Worm (Caenorhabditis elegans) whole organism, midembryonic: Measurements from ENCODE around the gene K01H12.4.

Experiments
- T22C8.4 ChIP-seq: fragments of 200-800 bp; sonication (Bioruptor generic); IDR thresholded peaks from 2 replicates; pipeline ENCODE4 v1.3.6; 2022; ENCODE audit warnings: missing genetic modification characterization, missing compliant biosample characterization
- cog-1 ChIP-seq: sonication (generic microtip); optimal IDR thresholded peaks from 2 replicates; lab custom pipeline; 2016; ENCODE audit warnings: missing genetic modification characterization, missing compliant biosample characterization
- flt-1 ChIP-seq: fragments of 200-800 bp; sonication (Bioruptor generic); IDR thresholded peaks from 2 replicates; pipeline ENCODE4 v1.3.6; 2022; ENCODE audit warnings: missing genetic modification characterization, missing compliant biosample characterization
- klf-2 ChIP-seq: fragments of 200-800 bp; sonication (Bioruptor generic); conservative IDR thresholded peaks from 2 replicates; pipeline ENCODE4 v1.3.6; 2022; ENCODE audit warnings: missing genetic modification reagents, missing genetic modification characterization, missing compliant biosample characterization
- med-1 ChIP-seq: sonication (generic microtip); optimal IDR thresholded peaks from 2 replicates; lab custom pipeline; 2017; ENCODE audit warnings: missing genetic modification characterization, mild to moderate bottlenecking, missing compliant biosample characterization, antibody characterized with exemption, missing genetic modification reagents; ENCODE audit not compliant: insufficient read depth
- ref-1 ChIP-seq: fragments of 200-800 bp; sonication (Bioruptor generic); conservative IDR thresholded peaks from 2 replicates; pipeline ENCODE4 v1.3.6; 2022; ENCODE audit warnings: missing genetic modification reagents, missing genetic modification characterization, missing compliant biosample characterization
- tab-1 ChIP-seq: fragments of 200-800 bp; sonication (Bioruptor generic); IDR thresholded peaks from 2 replicates; pipeline ENCODE4 v1.3.6; 2022; ENCODE audit warnings: missing genetic modification characterization, missing compliant biosample characterization
- ztf-23 ChIP-seq: fragments of 200-800 bp; sonication (Bioruptor generic); IDR thresholded peaks from 2 replicates; pipeline ENCODE4 v1.3.6; 2022; ENCODE audit warnings: missing genetic modification reagents, missing genetic modification characterization, missing compliant biosample characterization
- ztf-29 ChIP-seq: fragments of 200-800 bp; sonication (Bioruptor generic); IDR thresholded peaks from 2 replicates; pipeline ENCODE4 v1.3.6; 2022; ENCODE audit warnings: missing genetic modification reagents, missing genetic modification characterization, missing compliant biosample characterization

Gene K01H12.4

DNA sequence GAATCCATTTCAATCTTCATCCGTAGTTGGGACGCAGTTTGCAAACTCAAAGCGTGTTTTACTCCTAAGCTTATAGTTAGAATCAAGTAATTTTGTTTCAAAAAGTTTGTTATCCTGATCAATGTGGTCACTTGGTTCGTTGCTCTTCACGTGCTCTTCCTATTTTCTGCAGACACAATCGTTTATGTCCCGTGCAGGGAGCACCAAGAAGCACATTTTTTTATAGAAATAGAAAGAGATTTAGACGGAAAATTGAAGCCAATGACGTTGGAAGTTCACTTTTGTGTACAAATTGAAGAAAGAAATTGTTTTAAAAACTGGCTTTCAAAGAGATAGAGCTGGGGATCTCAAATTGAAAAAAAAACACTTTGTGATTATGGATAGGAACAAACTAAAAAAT, 48.9 kb downstream of the K01H12.4 start:
- TF ChIP-seq klf-2 (GFP tag; lab: Robert Waterston, UW), result no peak
- TF ChIP-seq T22C8.4, result no peak
- no peak for TF ChIP-seq ref-1 (GFP tag; lab: Robert Waterston, UW)
- TF ChIP-seq cog-1 (tag; lab: Kevin White, UChicago), result no peak
- TF ChIP-seq ztf-23 (GFP tag; lab: Robert Waterston, UW), result no peak
- TF ChIP-seq flt-1 (GFP tag; lab: Robert Waterston, UW), result no peak
- TF ChIP-seq tab-1 (GFP tag; lab: Robert Waterston, UW), result no peak
- TF ChIP-seq ztf-29 (GFP tag; lab: Robert Waterston, UW), result no peak
- TF ChIP-seq med-1 (GFP tag; lab: Kevin White, UChicago), result no peak

DNA sequence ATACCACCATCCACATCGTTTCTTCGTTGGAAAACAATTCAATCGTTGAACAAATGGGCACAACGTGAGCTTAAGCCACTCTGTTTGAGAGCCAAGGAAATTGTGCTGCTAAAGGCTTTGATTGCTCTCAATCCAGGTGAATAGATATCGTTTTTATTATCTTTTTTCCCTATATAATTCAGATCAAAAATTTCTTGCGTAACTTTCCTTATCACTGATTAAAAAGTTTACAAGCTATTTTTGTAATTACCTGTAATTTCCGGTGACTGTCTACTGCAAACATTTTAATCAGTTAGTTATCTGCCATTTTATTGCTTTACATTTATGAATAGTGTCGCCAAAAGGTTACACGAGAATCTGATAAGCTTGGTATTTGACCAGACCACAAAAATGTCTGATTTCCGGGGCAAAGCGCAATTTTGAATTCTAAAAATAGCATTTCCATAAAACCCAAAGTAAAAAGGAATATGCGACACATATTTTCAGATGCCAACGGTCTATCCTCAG, 49.8 kb downstream of the K01H12.4 start:
- TF ChIP-seq flt-1 (GFP tag; lab: Robert Waterston, UW) (no peak), med-1 (GFP tag; lab: Kevin White, UChicago) (no peak)
